Worm (Caenorhabditis elegans): ENCODE measurements around the gene srxa-9.

srxa-9 gene

DNA sequence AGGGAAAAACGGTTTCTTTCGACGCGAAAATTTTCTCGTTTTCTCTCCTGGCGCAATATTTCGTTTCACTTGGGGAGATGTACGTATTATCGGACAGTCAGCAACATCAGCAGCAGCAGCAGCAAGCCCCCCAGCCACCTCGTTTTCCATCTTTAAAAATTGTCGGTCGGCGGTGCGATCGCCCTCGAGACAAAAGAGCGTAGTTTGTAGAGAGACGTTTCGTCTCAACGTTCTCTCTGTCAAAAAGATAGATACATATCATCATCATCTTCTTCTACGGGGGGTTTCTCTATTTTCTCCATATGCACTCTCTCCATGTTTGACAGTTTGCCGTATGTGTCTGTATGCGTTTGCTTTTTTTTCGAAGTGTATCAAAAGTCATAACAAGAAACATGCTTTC is 37.2 kb upstream of the srxa-9 start (continued):
- no peak for TF ChIP-seq hrde-1 (tag; optimal IDR thresholded peaks at IDR 0.05; ENCODE audit: borderline replicate concordance)
- TF ChIP-seq nhr-80 (tag; optimal IDR thresholded peaks at IDR 0.05): peak; percentile 92
- TF ChIP-seq egl-44 (GFP tag; IDR thresholded peaks at IDR 0.05): no peak
- no peak for TF ChIP-seq F57A8.1 (GFP tag; optimal IDR thresholded peaks at IDR 0.05)
- TF ChIP-seq fkh-3 (tag; optimal IDR thresholded peaks at IDR 0.05): no peak

DNA sequence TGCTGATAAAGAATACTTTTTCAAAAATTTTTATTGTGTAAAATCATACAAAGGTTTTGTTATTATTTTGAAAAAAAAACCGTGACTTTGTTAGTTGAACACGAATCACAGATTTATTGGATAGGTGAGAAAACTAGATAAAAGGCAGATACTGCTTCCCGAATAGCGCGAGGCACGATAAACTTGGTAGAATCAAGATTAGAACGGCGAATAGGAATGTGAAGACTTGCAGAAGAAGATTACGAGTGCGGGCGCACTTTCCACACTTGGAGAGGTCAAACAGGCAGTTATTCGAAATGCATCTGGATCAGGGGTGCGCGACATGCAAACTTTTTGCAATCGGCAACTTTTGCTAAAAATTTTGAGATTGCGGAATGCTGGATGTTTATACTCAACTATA is 33.6 kb upstream of the srxa-9 start:
- TF ChIP-seq snpc-1.1 (tag; optimal IDR thresholded peaks at IDR 0.05; ENCODE audit: insufficient read depth): no peak
- TF ChIP-seq F52B5.7 (tag; optimal IDR thresholded peaks at IDR 0.05): no peak
- no peak for TF ChIP-seq ceh-58 (GFP tag; IDR thresholded peaks at IDR 0.05)
- TF ChIP-seq F57C9.4 (tag; optimal IDR thresholded peaks at IDR 0.05): no peak
- TF ChIP-seq lin-35 (GFP tag; optimal IDR thresholded peaks at IDR 0.05): no peak
- TF ChIP-seq let-607 (tag; optimal IDR thresholded peaks at IDR 0.05): no peak
- TF ChIP-seq madf-8 (GFP tag; conservative IDR thresholded peaks at IDR 0.05): no peak
- TF ChIP-seq unc-130 (GFP tag; optimal IDR thresholded peaks at IDR 0.05): no peak
- TF ChIP-seq nfya-1 (tag; optimal IDR thresholded peaks at IDR 0.05; ENCODE audit: borderline replicate concordance, insufficient read depth): no peak

DNA sequence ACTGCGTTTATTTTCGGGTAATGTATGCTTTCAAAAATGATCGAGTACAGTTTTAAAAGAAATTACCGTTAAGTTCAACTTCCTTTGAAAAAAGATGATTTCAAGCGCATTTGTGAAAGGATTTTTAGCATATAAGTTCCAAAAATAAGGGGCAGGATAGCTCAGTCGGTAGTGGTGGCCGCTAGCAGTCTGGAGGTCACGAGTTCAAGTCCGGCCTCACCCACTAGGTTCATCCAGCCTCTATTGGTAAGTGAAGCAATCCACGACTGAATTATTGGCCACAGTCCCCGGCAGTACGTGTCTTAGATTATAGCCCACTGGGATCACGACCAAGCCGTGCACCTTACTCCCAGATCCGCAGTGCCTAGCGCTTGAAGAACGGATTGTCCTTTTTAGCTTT is 29.8 kb upstream of the srxa-9 start:
- TF ChIP-seq T26A5.8 (tag; optimal IDR thresholded peaks at IDR 0.05) (no peak), Y53F4B.3 (GFP tag; IDR thresholded peaks at IDR 0.05) (no peak), rpc-1 (optimal IDR thresholded peaks at IDR 0.05) (peak; percentile 25), rpc-1 (tag; optimal IDR thresholded peaks at IDR 0.05) (peak; percentile 58), D2030.7 (GFP tag; IDR thresholded peaks at IDR 0.05) (peak; percentile 42; the same call in 1 of the 2 replicates), lin-26 (GFP tag; IDR thresholded peaks at IDR 0.05) (0 out of 2 replicates have a peak, but pooled peaks have one; percentile 25)

ce11 chrX:15718325-15718724 is 28.5 kb upstream of the srxa-9 start, which contains the start of gene ZK662.6:
Gene ZK662.6 (plus strand): TSS chrX:15718625.
- TF ChIP-seq mxl-1 (tag; optimal IDR thresholded peaks at IDR 0.05) (no peak), B0261.1 (tag; optimal IDR thresholded peaks at IDR 0.05) (no peak), ztf-26 (tag; optimal IDR thresholded peaks at IDR 0.05) (no peak), ekl-4 (GFP tag; IDR thresholded peaks at IDR 0.05) (no peak), let-607 (tag; optimal IDR thresholded peaks at IDR 0.05) (no peak), hlh-26 (GFP tag; conservative IDR thresholded peaks at IDR 0.05) (no peak), somi-1 (GFP tag; optimal IDR thresholded peaks at IDR 0.05) (no peak), ztf-6 (GFP tag; IDR thresholded peaks at IDR 0.05) (no peak), lsy-27 (tag; optimal IDR thresholded peaks at IDR 0.05; ENCODE audit: borderline replicate concordance, insufficient read depth) (no peak), C06A6.2 (GFP tag; conservative IDR thresholded peaks at IDR 0.05) (no peak), B0336.3 (GFP tag; IDR thresholded peaks at IDR 0.05) (no peak), egrh-3 (GFP tag; IDR thresholded peaks at IDR 0.05) (no peak), aptf-3 (GFP tag; IDR thresholded peaks at IDR 0.05) (no peak), nfya-2 (GFP tag; IDR thresholded peaks at IDR 0.05) (no peak), zim-3 (tag; optimal IDR thresholded peaks at IDR 0.05) (no peak), Y53G8AR.9 (GFP tag; conservative IDR thresholded peaks at IDR 0.05) (no peak), ztf-28 (GFP tag; IDR thresholded peaks at IDR 0.05) (no peak), F57A8.1 (GFP tag; optimal IDR thresholded peaks at IDR 0.05) (no peak), ama-1 (optimal IDR thresholded peaks at IDR 0.05) (no peak), ama-1 (GFP tag; optimal IDR thresholded peaks at IDR 0.05) (no peak), Y56A3A.18 (GFP tag; IDR thresholded peaks at IDR 0.05) (no peak)

Data from whole organism, young adult.